Fruit fly (Drosophila melanogaster): ENCODE data around the gene Adk2.

Gene Adk2

DNA sequence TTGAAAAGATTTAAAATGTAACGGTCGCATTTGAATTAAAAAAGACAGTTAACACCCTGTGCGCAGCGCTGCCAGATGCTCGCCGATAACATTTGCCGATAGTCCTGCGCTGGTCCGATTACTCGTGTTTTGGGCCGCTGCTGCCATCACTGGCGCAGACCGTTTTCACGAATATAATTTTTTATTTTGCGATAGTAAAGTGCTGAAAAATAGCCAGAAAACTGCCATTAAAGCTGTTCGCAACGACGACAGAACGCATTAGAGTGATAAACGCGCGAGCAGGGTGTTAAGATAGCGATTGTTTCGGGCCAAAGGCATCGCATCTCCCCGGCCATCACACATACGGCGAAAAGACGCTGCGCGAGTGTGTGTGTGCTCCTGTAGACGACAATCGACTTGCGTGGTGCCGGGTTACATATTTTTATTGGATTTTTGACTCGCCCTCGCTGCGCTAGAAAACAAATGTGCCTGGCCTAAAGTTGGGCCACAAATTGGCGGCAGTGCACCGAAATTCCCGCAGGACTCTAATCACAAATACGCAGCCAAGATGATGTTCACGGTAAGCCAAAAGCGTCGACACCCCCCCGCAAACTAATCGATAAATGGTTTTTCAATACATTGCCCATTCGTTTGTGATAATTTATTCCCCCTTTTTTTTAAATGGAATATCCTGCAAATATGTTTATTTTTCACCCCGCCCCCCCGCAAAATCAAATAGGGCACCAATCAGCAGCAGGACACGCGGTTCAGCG is 14.4 kb upstream of the Adk2 start, which contains the start of gene Srrm1 (continued):
- TF ChIP-seq slou (GFP tag; optimal IDR thresholded peaks at IDR 0.05): no peak
- TF ChIP-seq CoRest (tag; optimal IDR thresholded peaks at IDR 0.05): peak; percentile 65
- TF ChIP-seq CG6254 (GFP tag; optimal IDR thresholded peaks at IDR 0.05): peak; percentile 100
- peak; percentile 49 to 60 for TF ChIP-seq dpn (GFP tag; optimal IDR thresholded peaks at IDR 0.05)
- TF ChIP-seq CG18764 (GFP tag; optimal IDR thresholded peaks at IDR 0.05): peak; percentile 24
- TF ChIP-seq gro (GFP tag; optimal IDR thresholded peaks at IDR 0.05): peak; percentile 52
- TF ChIP-seq CG9876 (GFP tag; optimal IDR thresholded peaks at IDR 0.05): peak; percentile 31
- TF ChIP-seq CG10267 (tag; optimal IDR thresholded peaks at IDR 0.05): peak; percentile 53
- TF ChIP-seq CG15601 (tag; optimal IDR thresholded peaks at IDR 0.05): peak; percentile 60
- peak; percentile 19 for TF ChIP-seq Deaf1 (tag; optimal IDR thresholded peaks at IDR 0.05)
- peak; percentile 19 to 22 for TF ChIP-seq chif (GFP tag; optimal IDR thresholded peaks at IDR 0.05)
- peak; percentile 56 for TF ChIP-seq phol (tag; optimal IDR thresholded peaks at IDR 0.05)
- peak; percentile 20 for TF ChIP-seq Bteb2 (GFP tag; optimal IDR thresholded peaks at IDR 0.05)
- peak; percentile 86 for TF ChIP-seq YL-1 (GFP tag; optimal IDR thresholded peaks at IDR 0.05)
- TF ChIP-seq nerfin-2 (GFP tag; IDR thresholded peaks at IDR 0.05; ENCODE audit: partially characterized antibody): peak; percentile 79
- TF ChIP-seq CG8944 (GFP tag; optimal IDR thresholded peaks at IDR 0.05): peak; percentile 34
- TF ChIP-seq pzg (GFP tag; optimal IDR thresholded peaks at IDR 0.05): peak; percentile 92
- TF ChIP-seq knrl (GFP tag; IDR thresholded peaks at IDR 0.05; ENCODE audit: partially characterized antibody): peak; percentile 92
- TF ChIP-seq CG3995 (GFP tag; optimal IDR thresholded peaks at IDR 0.05): peak; percentile 13
- peak; percentile 71 for TF ChIP-seq zfh1 (GFP tag; IDR thresholded peaks at IDR 0.05)
- 0 out of 2 replicates have a peak, but pooled peaks have one; percentile 49 for TF ChIP-seq CG17328 (GFP tag; IDR thresholded peaks at IDR 0.05)
- no peak for TF ChIP-seq lov (optimal IDR thresholded peaks at IDR 0.05)
- TF ChIP-seq lov (GFP tag; IDR thresholded peaks at IDR 0.05): no peak
- TF ChIP-seq bbx (GFP tag; IDR thresholded peaks at IDR 0.05; ENCODE audit: partially characterized antibody): peak; percentile 92
- TF ChIP-seq CG13624 (GFP tag; optimal IDR thresholded peaks at IDR 0.05): peak; percentile 75
- peak; percentile 50 for TF ChIP-seq jumu (GFP tag; optimal IDR thresholded peaks at IDR 0.05)
- peak; percentile 64 for TF ChIP-seq ems (GFP tag; optimal IDR thresholded peaks at IDR 0.05)
- peak; percentile 35 for TF ChIP-seq lab (GFP tag; optimal IDR thresholded peaks at IDR 0.05)
- peak; percentile 10 for TF ChIP-seq CG4854 (GFP tag; optimal IDR thresholded peaks at IDR 0.05)
- peak; percentile 82 for TF ChIP-seq CHES-1-like (GFP tag; optimal IDR thresholded peaks at IDR 0.05)
- peak; percentile 17 for TF ChIP-seq Atf-2 (GFP tag; optimal IDR thresholded peaks at IDR 0.05)
- peak; percentile 24 for TF ChIP-seq CG9817 (tag; optimal IDR thresholded peaks at IDR 0.05)
- no peak for TF ChIP-seq toy (GFP tag; IDR thresholded peaks at IDR 0.05)
- TF ChIP-seq maf-S (GFP tag; optimal IDR thresholded peaks at IDR 0.05): peak; percentile 38
- peak; percentile 81 for TF ChIP-seq CG3847 (GFP tag; IDR thresholded peaks at IDR 0.05)
- TF ChIP-seq vfl (GFP tag; optimal IDR thresholded peaks at IDR 0.05): peak; percentile 63
- peak; percentile 61; the same call in 2 of the 3 replicates for TF ChIP-seq zen2 (GFP tag; IDR thresholded peaks at IDR 0.05; ENCODE audit: partially characterized antibody)
- peak; percentile 41 for TF ChIP-seq Side (GFP tag; optimal IDR thresholded peaks at IDR 0.05)
- peak; percentile 86; the same call in 2 of the 3 replicates for TF ChIP-seq mld (GFP tag; IDR thresholded peaks at IDR 0.05; ENCODE audit: partially characterized antibody)
- TF ChIP-seq Bgb (GFP tag; IDR thresholded peaks at IDR 0.05; ENCODE audit: partially characterized antibody): peak; percentile 93
- TF ChIP-seq stwl (tag; optimal IDR thresholded peaks at IDR 0.05): peak; percentile 58
- no peak for TF ChIP-seq hkb (optimal IDR thresholded peaks at IDR 0.05)
- peak; percentile 33; the same call in 1 of the 2 replicates for TF ChIP-seq hkb (GFP tag; IDR thresholded peaks at IDR 0.05)
- TF ChIP-seq Sry-β (GFP tag; optimal IDR thresholded peaks at IDR 0.05): peak; percentile 58
- no peak for TF ChIP-seq CG31365 (tag; optimal IDR thresholded peaks at IDR 0.05)
- no peak for TF ChIP-seq CG4360 (GFP tag; IDR thresholded peaks at IDR 0.05)
- TF ChIP-seq Bdp1 (GFP tag; optimal IDR thresholded peaks at IDR 0.05): peak; percentile 39
- peak; percentile 88 for TF ChIP-seq MESR4 (GFP tag; optimal IDR thresholded peaks at IDR 0.05)
- TF ChIP-seq aop (GFP tag; IDR thresholded peaks at IDR 0.05): no peak
